Fruit fly (Drosophila melanogaster) whole organism, embryonic: ENCODE data around the gene Pss.
A peak's percentile ranks its signal among the peaks of the same experiment; 100 is the strongest.

Experiments used
- Antp ChIP-seq: fragments of 200-800 bp; sonication (Bioruptor generic); optimal IDR thresholded peaks from 3 replicates; lab custom pipeline; 2016; ENCODE audit warnings: missing biosample characterization, missing genetic modification characterization
- Bgb ChIP-seq: fragments of 200-800 bp; sonication (Bioruptor generic); IDR thresholded peaks from 2 replicates; pipeline ENCODE4 v1.3.6; 2022; ENCODE audit warnings: missing biosample characterization, missing genetic modification characterization; ENCODE audit not compliant: partially characterized antibody
- CG10321 ChIP-seq: fragments of 200-800 bp; sonication (Bioruptor generic); IDR thresholded peaks from 2 replicates; pipeline ENCODE4 v1.3.6; 2022; ENCODE audit warnings: missing biosample characterization, missing genetic modification characterization
- CG10654 ChIP-seq: fragments of 200-800 bp; sonication (Bioruptor generic); optimal IDR thresholded peaks from 2 replicates; lab custom pipeline; 2016; ENCODE audit warnings: missing biosample characterization, missing genetic modification characterization
- CG11504 ChIP-seq: fragments of 200-800 bp; sonication (Bioruptor generic); optimal IDR thresholded peaks from 3 replicates; lab custom pipeline; 2019; ENCODE audit warnings: missing biosample characterization, mild to moderate bottlenecking, missing genetic modification characterization, moderate library complexity
- CG11560 ChIP-seq: fragments of 200-800 bp; sonication (Bioruptor generic); IDR thresholded peaks from 3 replicates; pipeline ENCODE4 v1.3.6; 2022; ENCODE audit warnings: missing biosample characterization, missing genetic modification characterization
- CG12659 ChIP-seq: fragments of 200-800 bp; sonication (Bioruptor generic); optimal IDR thresholded peaks from 3 replicates; lab custom pipeline; 2017; ENCODE audit warnings: mild to moderate bottlenecking, missing biosample characterization, missing genetic modification reagents, missing genetic modification characterization
- CG16863 ChIP-seq: fragments of 200-800 bp; sonication (Bioruptor generic); optimal IDR thresholded peaks from 3 replicates; lab custom pipeline; 2016; ENCODE audit warnings: missing biosample characterization, missing genetic modification characterization
- CG17361 ChIP-seq: fragments of 200-800 bp; sonication (Bioruptor generic); IDR thresholded peaks from 3 replicates; pipeline ENCODE4 v1.3.6; 2022; ENCODE audit warnings: missing biosample characterization, missing genetic modification characterization
- CG1832 ChIP-seq: fragments of 200-800 bp; sonication (Bioruptor generic); optimal IDR thresholded peaks from 2 replicates; lab custom pipeline; 2017; ENCODE audit warnings: missing biosample characterization, mild to moderate bottlenecking, missing genetic modification characterization, inconsistent platforms
- CG2116 ChIP-seq: fragments of 200-800 bp; sonication (Bioruptor generic); optimal IDR thresholded peaks from 3 replicates; lab custom pipeline; 2018; ENCODE audit warnings: missing biosample characterization, mild to moderate bottlenecking, missing genetic modification characterization
- CG30020 ChIP-seq: fragments of 200-800 bp; optimal IDR thresholded peaks from 2 replicates; lab custom pipeline; 2019; ENCODE audit warnings: missing biosample characterization, mild to moderate bottlenecking, missing genetic modification characterization, moderate library complexity
- CG32767 ChIP-seq: fragments of 200-800 bp; sonication (Bioruptor generic); IDR thresholded peaks from 2 replicates; pipeline ENCODE4 v1.3.6; 2022; ENCODE audit warnings: missing biosample characterization, missing genetic modification characterization
- CG34224 ChIP-seq: fragments of 200-800 bp; sonication (Bioruptor generic); IDR thresholded peaks from 3 replicates; pipeline ENCODE4 v1.3.6; 2022; ENCODE audit warnings: missing biosample characterization, missing genetic modification characterization; ENCODE audit not compliant: partially characterized antibody
- CG34376 ChIP-seq: fragments of 200-800 bp; sonication (Bioruptor generic); optimal IDR thresholded peaks from 2 replicates; lab custom pipeline; 2018; ENCODE audit warnings: missing biosample characterization, mild to moderate bottlenecking, missing genetic modification characterization
- CG43689 ChIP-seq: fragments of 200-800 bp; sonication (Bioruptor generic); IDR thresholded peaks from 2 replicates; pipeline ENCODE4 v1.3.6; 2022; ENCODE audit warnings: missing biosample characterization, missing genetic modification characterization
- CG4730 ChIP-seq: fragments of 200-800 bp; sonication (Bioruptor generic); IDR thresholded peaks from 2 replicates; pipeline ENCODE4 v1.3.6; 2022; ENCODE audit warnings: missing biosample characterization, missing genetic modification characterization
- CG6175 ChIP-seq: fragments of 200-800 bp; sonication (Bioruptor generic); IDR thresholded peaks from 3 replicates; pipeline ENCODE4 v1.3.6; 2022; ENCODE audit warnings: missing biosample characterization, missing genetic modification characterization
- CG8765 ChIP-seq: fragments of 200-800 bp; sonication (Bioruptor generic); IDR thresholded peaks from 2 replicates; pipeline ENCODE4 v1.3.6; 2022; ENCODE audit warnings: missing biosample characterization, missing genetic modification characterization
- Dll ChIP-seq: fragments of 200-800 bp; sonication (Bioruptor generic); IDR thresholded peaks from 4 replicates; pipeline ENCODE4 v1.3.6; 2022; ENCODE audit warnings: missing biosample characterization, missing genetic modification characterization; ENCODE audit not compliant: partially characterized antibody
- Dref ChIP-seq: fragments of 200-800 bp; sonication (Bioruptor generic); IDR thresholded peaks from 2 replicates; pipeline ENCODE4 v1.3.6; 2022; ENCODE audit warnings: missing biosample characterization, missing genetic modification characterization
- GATAe ChIP-seq: fragments of 200-800 bp; sonication (Bioruptor generic); conservative IDR thresholded peaks from 2 replicates; pipeline ENCODE4 v1.3.6; 2022; ENCODE audit warnings: missing biosample characterization, missing genetic modification characterization
- HHEX ChIP-seq: fragments of 200-800 bp; sonication (Bioruptor generic); optimal IDR thresholded peaks from 3 replicates; lab custom pipeline; 2017; ENCODE audit warnings: missing biosample characterization, mild to moderate bottlenecking, missing genetic modification characterization, missing genetic modification reagents
- HmgZ ChIP-seq: fragments of 200-800 bp; sonication (Bioruptor generic); optimal IDR thresholded peaks from 2 replicates; lab custom pipeline; 2018; ENCODE audit warnings: missing biosample characterization, mild to moderate bottlenecking, missing genetic modification characterization
- MTF-1 ChIP-seq: fragments of 200-800 bp; sonication (Bioruptor generic); optimal IDR thresholded peaks from 2 replicates; lab custom pipeline; 2018; ENCODE audit warnings: missing biosample characterization, mild to moderate bottlenecking, missing genetic modification characterization, borderline replicate concordance
- Mrtf ChIP-seq: fragments of 200-800 bp; sonication (Bioruptor generic); IDR thresholded peaks from 3 replicates; pipeline ENCODE4 v1.3.6; 2022; ENCODE audit warnings: missing biosample characterization, missing genetic modification characterization
- Sox102F ChIP-seq: fragments of 200-800 bp; sonication (Bioruptor generic); optimal IDR thresholded peaks from 2 replicates; lab custom pipeline; 2018; ENCODE audit warnings: missing biosample characterization, mild to moderate bottlenecking, missing genetic modification characterization, moderate library complexity
- ab ChIP-seq: fragments of 200-800 bp; sonication (Bioruptor generic); optimal IDR thresholded peaks from 2 replicates; lab custom pipeline; 2016; ENCODE audit warnings: missing biosample characterization, missing genetic modification characterization
- bbx ChIP-seq: fragments of 200-800 bp; sonication (Bioruptor generic); IDR thresholded peaks from 2 replicates; pipeline ENCODE4 v1.3.6; 2022; ENCODE audit warnings: missing biosample characterization, missing genetic modification characterization; ENCODE audit not compliant: partially characterized antibody
- cad ChIP-seq: fragments of >200 bp; optimal IDR thresholded peaks from 2 replicates; lab custom pipeline; 2017; ENCODE audit warnings: missing biosample characterization, missing genetic modification characterization
- chinmo ChIP-seq: fragments of 200-800 bp; sonication (Bioruptor generic); IDR thresholded peaks from 4 replicates; pipeline ENCODE4 v1.3.6; 2022; ENCODE audit warnings: missing biosample characterization, missing genetic modification characterization; ENCODE audit not compliant: partially characterized antibody
- crc ChIP-seq: fragments of 200-800 bp; sonication (Bioruptor generic); optimal IDR thresholded peaks from 2 replicates; lab custom pipeline; 2016; ENCODE audit warnings: missing biosample characterization, missing genetic modification characterization
- cwo ChIP-seq: fragments of 200-800 bp; sonication (Bioruptor generic); optimal IDR thresholded peaks from 3 replicates; lab custom pipeline; 2017; ENCODE audit warnings: missing biosample characterization, missing genetic modification characterization, mild to moderate bottlenecking, moderate library complexity, missing genetic modification reagents
- exex ChIP-seq: fragments of 200-800 bp; sonication (Bioruptor generic); optimal IDR thresholded peaks from 4 replicates; lab custom pipeline; 2018; ENCODE audit warnings: missing biosample characterization, mild to moderate bottlenecking, missing genetic modification characterization, moderate library complexity
- gcm2 ChIP-seq: fragments of 200-800 bp; sonication (Bioruptor generic); optimal IDR thresholded peaks from 2 replicates; lab custom pipeline; 2016; ENCODE audit warnings: missing biosample characterization, missing genetic modification characterization
- hth ChIP-seq: fragments of >200 bp; optimal IDR thresholded peaks from 2 replicates; lab custom pipeline; 2017; ENCODE audit warnings: inconsistent platforms
- jing ChIP-seq: fragments of 200-800 bp; sonication (Bioruptor generic); optimal IDR thresholded peaks from 2 replicates; lab custom pipeline; 2018; ENCODE audit warnings: missing biosample characterization, mild to moderate bottlenecking, missing genetic modification characterization
- maf-S ChIP-seq: fragments of 200-800 bp; sonication (Bioruptor generic); optimal IDR thresholded peaks from 2 replicates; lab custom pipeline; 2016; ENCODE audit warnings: missing biosample characterization, missing genetic modification characterization
- nerfin-1 ChIP-seq: fragments of 200-800 bp; sonication (Bioruptor generic); optimal IDR thresholded peaks from 3 replicates; lab custom pipeline; 2019; ENCODE audit warnings: missing biosample characterization, mild to moderate bottlenecking, missing genetic modification characterization, moderate library complexity
- pzg ChIP-seq: fragments of 200-800 bp; sonication (Bioruptor generic); optimal IDR thresholded peaks from 3 replicates; lab custom pipeline; 2018; ENCODE audit warnings: missing biosample characterization, mild to moderate bottlenecking, missing genetic modification characterization, moderate library complexity
- row ChIP-seq: fragments of 200-800 bp; sonication (Bioruptor generic); IDR thresholded peaks from 3 replicates; pipeline ENCODE4 v1.3.6; 2022; ENCODE audit warnings: missing biosample characterization, missing genetic modification characterization
- run ChIP-seq: fragments of 200-800 bp; sonication (Bioruptor generic); optimal IDR thresholded peaks from 3 replicates; lab custom pipeline; 2018; ENCODE audit warnings: missing biosample characterization, mild to moderate bottlenecking, missing genetic modification characterization
- sima ChIP-seq: fragments of 200-800 bp; sonication (Bioruptor generic); optimal IDR thresholded peaks from 2 replicates; lab custom pipeline; 2016; ENCODE audit warnings: missing biosample characterization, missing genetic modification characterization
- slou ChIP-seq: fragments of 200-800 bp; sonication (Bioruptor generic); optimal IDR thresholded peaks from 3 replicates; lab custom pipeline; 2016; ENCODE audit warnings: missing biosample characterization, missing genetic modification characterization
- stwl ChIP-seq: fragments of 200-800 bp; sonication (Bioruptor generic); optimal IDR thresholded peaks from 3 replicates; lab custom pipeline; 2018; ENCODE audit warnings: missing biosample characterization, mild to moderate bottlenecking, missing genetic modification characterization, moderate library complexity
- tgo ChIP-seq: fragments of 200-800 bp; sonication (Bioruptor generic); IDR thresholded peaks from 3 replicates; pipeline ENCODE4 v1.3.6; 2022; ENCODE audit warnings: missing biosample characterization, missing genetic modification characterization
- tup ChIP-seq: fragments of 200-800 bp; sonication (Bioruptor generic); optimal IDR thresholded peaks from 2 replicates; lab custom pipeline; 2016; ENCODE audit warnings: missing biosample characterization, mild to moderate bottlenecking, missing genetic modification characterization, moderate library complexity
- unpg ChIP-seq: fragments of 200-800 bp; sonication (Bioruptor generic); optimal IDR thresholded peaks from 3 replicates; lab custom pipeline; 2018; ENCODE audit warnings: missing biosample characterization, mild to moderate bottlenecking, missing genetic modification characterization, moderate library complexity
- usp ChIP-seq: fragments of >200 bp; optimal IDR thresholded peaks from 2 replicates; lab custom pipeline; 2017; ENCODE audit warnings: missing biosample characterization, missing genetic modification characterization
- wek ChIP-seq: fragments of 200-800 bp; sonication (Bioruptor generic); optimal IDR thresholded peaks from 3 replicates; lab custom pipeline; 2018; ENCODE audit warnings: missing biosample characterization, mild to moderate bottlenecking, missing genetic modification characterization, moderate library complexity

The Pss gene

dm6 chr3L:20491525-20492132, 34.3 kb downstream of the Pss start, which contains the start of gene ND-39 (continued):
- no peak for TF ChIP-seq Antp (GFP tag; lab: Kevin White, UChicago)
- TF ChIP-seq CG12659, result peak; percentile 5
- TF ChIP-seq CG1832 (GFP tag; lab: Kevin White, UChicago), result peak; percentile 23
- TF ChIP-seq CG10321, result peak; percentile 82
- peak; percentile 89 for TF ChIP-seq exex
- TF ChIP-seq Bgb (GFP tag; lab: Robert Waterston, UW), result 0 out of 2 replicates have a peak, but pooled peaks have one; percentile 12
- TF ChIP-seq CG2116 (GFP tag; lab: Kevin White, UChicago), result peak; percentile 93
- peak; percentile 54 for TF ChIP-seq Dref
- no peak for TF ChIP-seq maf-S (GFP tag; lab: Kevin White, UChicago)
- TF ChIP-seq hth, result no peak
- 0 out of 4 replicates have a peak, but pooled peaks have one; percentile 10 for TF ChIP-seq Dll
- TF ChIP-seq bbx (GFP tag; lab: Robert Waterston, UW), result peak; percentile 36; the same call in 1 of the 2 replicates
- TF ChIP-seq tgo (GFP tag; lab: Robert Waterston, UW), result no peak
- TF ChIP-seq cad (GFP tag; lab: Kevin White, UChicago), result no peak
- peak; percentile 24 for TF ChIP-seq HmgZ
- TF ChIP-seq Sox102F (GFP tag; lab: Kevin White, UChicago), result no peak
- TF ChIP-seq ab, result no peak
- TF ChIP-seq CG11504, result peak; percentile 100
- no peak for TF ChIP-seq run (tag; lab: Kevin White, UChicago)
- TF ChIP-seq nerfin-1, result no peak
- no peak for TF ChIP-seq tup (GFP tag; lab: Kevin White, UChicago)
- TF ChIP-seq row (GFP tag; lab: Robert Waterston, UW), result peak; percentile 34; the same call in 1 of the 3 replicates
- no peak for TF ChIP-seq sima (GFP tag; lab: Kevin White, UChicago)
- TF ChIP-seq CG30020 (tag; lab: Kevin White, UChicago), result no peak
- no peak for TF ChIP-seq gcm2 (GFP tag; lab: Kevin White, UChicago)
- TF ChIP-seq GATAe (GFP tag; lab: Robert Waterston, UW), result peak; percentile 98
- no peak for TF ChIP-seq unpg (GFP tag; lab: Kevin White, UChicago)
- no peak for TF ChIP-seq jing
- TF ChIP-seq MTF-1 (GFP tag; lab: Kevin White, UChicago), result no peak
- no peak for TF ChIP-seq crc (GFP tag; lab: Kevin White, UChicago)
- no peak for TF ChIP-seq CG11560 (tag; lab: Robert Waterston, UW)
- peak; percentile 49 for TF ChIP-seq stwl (tag; lab: Kevin White, UChicago)
- no peak for TF ChIP-seq CG10654 (GFP tag; lab: Kevin White, UChicago)
- no peak for TF ChIP-seq chinmo
- TF ChIP-seq CG16863, result no peak
- no peak for TF ChIP-seq CG8765 (GFP tag; lab: Robert Waterston, UW)
- TF ChIP-seq usp (GFP tag; lab: Kevin White, UChicago), result no peak
- TF ChIP-seq CG34224 (GFP tag; lab: Robert Waterston, UW), result no peak
- TF ChIP-seq pzg (GFP tag; lab: Kevin White, UChicago), result peak; percentile 53
- no peak for TF ChIP-seq CG4730 (GFP tag; lab: Robert Waterston, UW)
- no peak for TF ChIP-seq slou (GFP tag; lab: Kevin White, UChicago)
- peak; percentile 35 for TF ChIP-seq CG34376
- TF ChIP-seq CG6175 (GFP tag; lab: Robert Waterston, UW), result no peak
- no peak for TF ChIP-seq cwo
- no peak for TF ChIP-seq CG43689 (GFP tag; lab: Robert Waterston, UW)
- no peak for TF ChIP-seq CG32767 (GFP tag; lab: Robert Waterston, UW)
- TF ChIP-seq Mrtf (GFP tag; lab: Robert Waterston, UW), result no peak
- TF ChIP-seq CG17361 (GFP tag; lab: Robert Waterston, UW), result no peak
- TF ChIP-seq HHEX (GFP tag; lab: Kevin White, UChicago), result no peak
- no peak for TF ChIP-seq wek (GFP tag; lab: Kevin White, UChicago)
